Worm (Caenorhabditis elegans) whole organism, L4 larva: Measurements from ENCODE around the gene C02B4.3.

ENCODE experiments used
- F10B5.3 ChIP-seq: sonication (generic microtip); optimal IDR thresholded peaks from 2 replicates; lab custom pipeline; 2016; ENCODE audit warnings: mild to moderate bottlenecking, missing genetic modification characterization, missing compliant biosample characterization
- F26F4.8 ChIP-seq: fragments of 200-800 bp; sonication (Bioruptor generic); conservative IDR thresholded peaks from 2 replicates; pipeline ENCODE4 v1.3.6; 2022; ENCODE audit warnings: missing genetic modification characterization, missing compliant biosample characterization
- F44E2.7 ChIP-seq: fragments of 200-800 bp; sonication (Bioruptor generic); IDR thresholded peaks from 2 replicates; pipeline ENCODE4 v2.1.2; 2022; ENCODE audit warnings: missing genetic modification characterization, missing compliant biosample characterization
- T26A8.4 ChIP-seq: fragments of 200-800 bp; sonication (Bioruptor generic); IDR thresholded peaks from 2 replicates; pipeline ENCODE4 v1.3.6; 2022; ENCODE audit warnings: missing genetic modification characterization, missing compliant biosample characterization
- Y105C5A.15 ChIP-seq: fragments of 200-800 bp; sonication (Bioruptor generic); IDR thresholded peaks from 2 replicates; pipeline ENCODE4 v1.3.6; 2022; ENCODE audit warnings: missing genetic modification characterization, missing compliant biosample characterization
- Y48G9A.11 ChIP-seq: fragments of 200-800 bp; sonication (Bioruptor generic); IDR thresholded peaks from 2 replicates; pipeline ENCODE4 v1.3.6; 2022; ENCODE audit warnings: missing genetic modification reagents, missing genetic modification characterization, missing compliant biosample characterization
- Y75B8A.6 ChIP-seq: fragments of 200-800 bp; sonication (Bioruptor generic); IDR thresholded peaks from 2 replicates; pipeline ENCODE4 v1.3.6; 2022; ENCODE audit warnings: missing genetic modification reagents, missing genetic modification characterization, missing compliant biosample characterization
- ZK546.5 ChIP-seq, 2 experiments: sonication (generic microtip); optimal IDR thresholded peaks; 2 replicates each; lab custom pipeline; 2017; ENCODE audit warnings: missing biosample characterization in 2 of 2, missing genetic modification characterization in 2 of 2
- aha-1 ChIP-seq: fragments of 150-350 bp; peaks from one replicate; lab custom pipeline; 2014; ENCODE audit warnings: missing biosample characterization, missing genetic modification characterization
- ama-1 ChIP-seq: fragments of 150-350 bp; optimal IDR thresholded peaks from 2 replicates; lab custom pipeline; 2014; ENCODE audit warnings: inconsistent platforms, mixed read lengths
- attf-4 ChIP-seq: sonication (generic microtip); optimal IDR thresholded peaks from 3 replicates; lab custom pipeline; 2017; ENCODE audit warnings: missing biosample characterization, missing genetic modification characterization
- ceh-20 ChIP-seq: fragments of 200-800 bp; sonication (Bioruptor generic); IDR thresholded peaks from 2 replicates; pipeline ENCODE4 v1.3.6; 2022; ENCODE audit warnings: missing genetic modification reagents, missing genetic modification characterization, missing compliant biosample characterization
- ceh-28 ChIP-seq: fragments of 150-350 bp; optimal IDR thresholded peaks from 2 replicates; lab custom pipeline; 2014; ENCODE audit warnings: missing biosample characterization, missing genetic modification reagents, missing genetic modification characterization
- ceh-82 ChIP-seq: sonication (generic microtip); optimal IDR thresholded peaks from 2 replicates; lab custom pipeline; 2017; ENCODE audit warnings: missing biosample characterization, missing genetic modification characterization
- cey-2 ChIP-seq: sonication (generic microtip); optimal IDR thresholded peaks from 3 replicates; lab custom pipeline; 2017; ENCODE audit warnings: missing genetic modification characterization, mild to moderate bottlenecking, missing compliant biosample characterization, antibody characterized with exemption, borderline replicate concordance; ENCODE audit not compliant: insufficient read depth
- daf-12 ChIP-seq: fragments of 150-350 bp; optimal IDR thresholded peaks from 2 replicates; lab custom pipeline; 2014; ENCODE audit warnings: missing biosample characterization, missing genetic modification reagents, missing genetic modification characterization
- dmd-8 ChIP-seq: fragments of 200-800 bp; sonication (Bioruptor generic); IDR thresholded peaks from 2 replicates; pipeline ENCODE4 v1.3.6; 2022; ENCODE audit warnings: missing genetic modification characterization, missing compliant biosample characterization
- dmd-9 ChIP-seq: fragments of 200-800 bp; sonication (Bioruptor generic); IDR thresholded peaks from 2 replicates; pipeline ENCODE4 v1.3.6; 2022; ENCODE audit warnings: missing genetic modification reagents, missing genetic modification characterization, missing compliant biosample characterization
- fos-1 ChIP-seq: fragments of 150-350 bp; optimal IDR thresholded peaks from 2 replicates; lab custom pipeline; 2014; ENCODE audit warnings: missing biosample characterization, missing genetic modification characterization
- gei-8 ChIP-seq: fragments of 200-800 bp; sonication (Bioruptor generic); optimal IDR thresholded peaks from 2 replicates; lab custom pipeline; 2018; ENCODE audit warnings: mild to moderate bottlenecking, missing genetic modification characterization, missing compliant biosample characterization
- hif-1 ChIP-seq, 2 experiments: sonication (generic microtip); optimal IDR thresholded peaks; 2 replicates each; lab custom pipeline; 2016 to 2017; ENCODE audit warnings: missing compliant biosample characterization in 2 of 2, missing genetic modification characterization in 2 of 2, missing genetic modification reagents in 2 of 2, missing genotype in 2 of 2, mild to moderate bottlenecking in 1 of 2
- hlh-11 ChIP-seq: fragments of 200-800 bp; sonication (Bioruptor generic); optimal IDR thresholded peaks from 2 replicates; lab custom pipeline; 2018; ENCODE audit warnings: mild to moderate bottlenecking, missing genetic modification characterization, missing compliant biosample characterization
- hlh-30 ChIP-seq: sonication (generic microtip); optimal IDR thresholded peaks from 2 replicates; lab custom pipeline; 2017; ENCODE audit warnings: antibody characterized with exemption, mild to moderate bottlenecking, missing genetic modification characterization, missing compliant biosample characterization; ENCODE audit not compliant: insufficient read depth
- hmg-1.1 ChIP-seq: fragments of 200-800 bp; sonication (Bioruptor generic); IDR thresholded peaks from 2 replicates; pipeline ENCODE4 v1.3.6; 2022; ENCODE audit warnings: missing genetic modification reagents, missing genetic modification characterization, missing compliant biosample characterization
- lim-7 ChIP-seq: fragments of 200-800 bp; sonication (Bioruptor generic); IDR thresholded peaks from 2 replicates; pipeline ENCODE4 v1.3.6; 2022; ENCODE audit warnings: missing genetic modification characterization, missing compliant biosample characterization
- lin-13 ChIP-seq: fragments of 150-350 bp; optimal IDR thresholded peaks from 2 replicates; lab custom pipeline; 2014; ENCODE audit warnings: missing biosample characterization, missing genetic modification reagents, missing genetic modification characterization
- lin-38 ChIP-seq: fragments of 200-800 bp; sonication (Bioruptor generic); IDR thresholded peaks from 2 replicates; pipeline ENCODE4 v1.3.6; 2022; ENCODE audit warnings: missing genetic modification reagents, missing genetic modification characterization, missing compliant biosample characterization
- lir-3 ChIP-seq: sonication (generic microtip); optimal IDR thresholded peaks from 2 replicates; lab custom pipeline; 2016; ENCODE audit warnings: mild to moderate bottlenecking, missing genetic modification characterization, missing compliant biosample characterization
- mdt-29 ChIP-seq: fragments of 200-800 bp; sonication (Bioruptor generic); IDR thresholded peaks from 2 replicates; pipeline ENCODE4 v1.3.6; 2022; ENCODE audit warnings: missing genetic modification reagents, missing genetic modification characterization, missing compliant biosample characterization
- mxl-2 ChIP-seq: fragments of 200-800 bp; sonication (Bioruptor generic); conservative IDR thresholded peaks from 2 replicates; pipeline ENCODE4 v1.3.6; 2022; ENCODE audit warnings: missing genetic modification reagents, missing genetic modification characterization, missing compliant biosample characterization
- nhr-11 ChIP-seq: fragments of 150-350 bp; optimal IDR thresholded peaks from 2 replicates; lab custom pipeline; 2014; ENCODE audit warnings: missing biosample characterization, missing genetic modification characterization
- nhr-111 ChIP-seq: fragments of 200-800 bp; sonication (Bioruptor generic); optimal IDR thresholded peaks from 2 replicates; lab custom pipeline; 2018; ENCODE audit warnings: mild to moderate bottlenecking, missing genetic modification characterization, missing compliant biosample characterization
- nhr-48 ChIP-seq: sonication (generic microtip); optimal IDR thresholded peaks from 2 replicates; lab custom pipeline; 2016; ENCODE audit warnings: mild to moderate bottlenecking, missing genetic modification characterization, missing compliant biosample characterization
- php-3 ChIP-seq: fragments of 200-800 bp; sonication (Bioruptor generic); IDR thresholded peaks from 2 replicates; pipeline ENCODE4 v1.3.6; 2022; ENCODE audit warnings: missing genetic modification reagents, missing genetic modification characterization, missing compliant biosample characterization
- pqm-1 ChIP-seq: sonication (generic microtip); optimal IDR thresholded peaks from 2 replicates; lab custom pipeline; 2017; ENCODE audit warnings: missing biosample characterization, missing genetic modification characterization
- saeg-2 ChIP-seq: fragments of 200-800 bp; sonication (Bioruptor generic); IDR thresholded peaks from 2 replicates; pipeline ENCODE4 v1.3.6; 2022; ENCODE audit warnings: missing genetic modification reagents, missing genetic modification characterization, missing compliant biosample characterization
- sdz-12 ChIP-seq: fragments of 200-800 bp; sonication (Bioruptor generic); optimal IDR thresholded peaks from 2 replicates; lab custom pipeline; 2018; ENCODE audit warnings: mild to moderate bottlenecking, missing genetic modification characterization, missing compliant biosample characterization
- snpc-1.2 ChIP-seq: fragments of 200-800 bp; sonication (Bioruptor generic); IDR thresholded peaks from 2 replicates; pipeline ENCODE4 v1.3.6; 2022; ENCODE audit warnings: missing genetic modification reagents, missing genetic modification characterization, missing compliant biosample characterization
- spr-1 ChIP-seq: sonication (generic microtip); optimal IDR thresholded peaks from 2 replicates; lab custom pipeline; 2016; ENCODE audit warnings: mild to moderate bottlenecking, missing genetic modification characterization, missing compliant biosample characterization
- unc-39 ChIP-seq: sonication (generic microtip); optimal IDR thresholded peaks from 2 replicates; lab custom pipeline; 2017; ENCODE audit warnings: missing biosample characterization, missing genetic modification characterization
- unc-62 ChIP-seq, 3 experiments: fragments of 150-350 bp in 1 of 3; sonication (generic microtip); optimal IDR thresholded peaks in 2 of 3; peaks in 1 of 3; 1 replicate in 1 of 3; 2 replicates in 2 of 3; lab custom pipeline; 2014 to 2017; ENCODE audit warnings: missing biosample characterization in 3 of 3, missing genetic modification characterization in 3 of 3, missing genetic modification reagents in 3 of 3, missing genotype in 1 of 3
- zag-1 ChIP-seq: fragments of 150-350 bp; optimal IDR thresholded peaks from 2 replicates; lab custom pipeline; 2014; ENCODE audit warnings: missing biosample characterization, missing genetic modification characterization
- zfp-3 ChIP-seq: fragments of 200-800 bp; sonication (Bioruptor generic); conservative IDR thresholded peaks from 2 replicates; pipeline ENCODE4 v1.3.6; 2022; ENCODE audit warnings: missing genetic modification reagents, missing genetic modification characterization, missing compliant biosample characterization
- zip-11 ChIP-seq: fragments of 200-800 bp; sonication (Bioruptor generic); IDR thresholded peaks from 2 replicates; pipeline ENCODE4 v1.3.6; 2022; ENCODE audit warnings: missing genetic modification characterization, missing compliant biosample characterization
- zip-2 ChIP-seq: fragments of 150-350 bp; optimal IDR thresholded peaks from 2 replicates; lab custom pipeline; 2014; ENCODE audit warnings: missing biosample characterization, missing genetic modification characterization

C02B4.3 gene

DNA sequence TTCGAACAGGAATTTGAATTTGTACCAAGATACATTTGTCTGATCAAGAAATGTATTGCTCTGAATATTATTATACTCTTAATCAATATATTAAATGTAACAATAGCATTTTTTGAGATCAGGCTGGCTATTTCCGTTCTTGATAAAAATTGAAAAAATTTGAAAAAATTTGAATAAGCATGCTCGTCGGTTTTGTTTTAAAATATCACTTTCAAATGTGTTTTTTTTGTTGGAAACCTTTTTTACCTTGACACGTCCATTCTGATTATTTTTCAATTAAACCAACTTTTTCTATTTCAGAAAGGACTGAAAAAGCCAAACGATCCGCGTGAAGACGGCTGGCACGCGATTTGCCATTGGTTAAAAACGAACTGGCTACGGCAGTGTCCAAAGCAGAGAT, 18.9 kb upstream of the C02B4.3 start, which contains the start of gene adt-1:
adt-1 (plus strand) TSS at position 301 of the 400 bp plus-strand sequence.
- no peak for TF ChIP-seq F10B5.3 (tag; lab: Kevin White, UChicago)
- no peak for TF ChIP-seq ceh-28
- TF ChIP-seq zip-2 (tag; lab: Kevin White, UChicago): no peak
- no peak for TF ChIP-seq daf-12 (tag; lab: Kevin White, UChicago)
- TF ChIP-seq ZK546.5 (tag; optimal IDR thresholded peaks at IDR 0.05; lab: Kevin White, UChicago): no peak
- TF ChIP-seq fos-1 (tag; lab: Kevin White, UChicago): no peak
- TF ChIP-seq ceh-20 (GFP tag; lab: Robert Waterston, UW): no peak
- TF ChIP-seq saeg-2 (GFP tag; lab: Robert Waterston, UW): no peak
- TF ChIP-seq ama-1 (lab: Kevin White, UChicago): no peak
- no peak for TF ChIP-seq dmd-9 (GFP tag; lab: Robert Waterston, UW)
- TF ChIP-seq ceh-82: no peak
- no peak for TF ChIP-seq aha-1 (tag; lab: Kevin White, UChicago)

DNA sequence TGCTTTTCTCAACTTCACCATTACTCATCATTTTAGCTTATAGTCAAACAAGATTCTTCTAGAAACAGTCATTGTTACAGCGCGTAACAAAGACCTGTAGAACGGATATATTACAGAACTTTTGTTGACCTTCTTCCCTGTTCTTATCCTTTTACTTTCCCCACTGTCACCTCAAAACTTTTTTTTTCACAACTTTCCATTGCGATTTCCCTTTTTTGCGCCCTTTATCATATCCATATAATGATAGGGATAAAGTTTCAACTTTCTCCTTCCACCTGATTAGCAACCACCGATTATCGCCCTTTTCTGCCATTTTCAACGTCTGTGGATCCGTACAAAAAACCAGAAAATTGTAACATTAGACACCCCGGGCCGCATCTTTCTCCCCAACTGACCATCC, 17.5 kb upstream of the C02B4.3 start:
- TF ChIP-seq hlh-11 (tag; lab: Kevin White, UChicago) (peak; percentile 30), lin-13 (no peak), hif-1 (tag; optimal IDR thresholded peaks at IDR 0.05; lab: Kevin White, UChicago) (no peak)

DNA sequence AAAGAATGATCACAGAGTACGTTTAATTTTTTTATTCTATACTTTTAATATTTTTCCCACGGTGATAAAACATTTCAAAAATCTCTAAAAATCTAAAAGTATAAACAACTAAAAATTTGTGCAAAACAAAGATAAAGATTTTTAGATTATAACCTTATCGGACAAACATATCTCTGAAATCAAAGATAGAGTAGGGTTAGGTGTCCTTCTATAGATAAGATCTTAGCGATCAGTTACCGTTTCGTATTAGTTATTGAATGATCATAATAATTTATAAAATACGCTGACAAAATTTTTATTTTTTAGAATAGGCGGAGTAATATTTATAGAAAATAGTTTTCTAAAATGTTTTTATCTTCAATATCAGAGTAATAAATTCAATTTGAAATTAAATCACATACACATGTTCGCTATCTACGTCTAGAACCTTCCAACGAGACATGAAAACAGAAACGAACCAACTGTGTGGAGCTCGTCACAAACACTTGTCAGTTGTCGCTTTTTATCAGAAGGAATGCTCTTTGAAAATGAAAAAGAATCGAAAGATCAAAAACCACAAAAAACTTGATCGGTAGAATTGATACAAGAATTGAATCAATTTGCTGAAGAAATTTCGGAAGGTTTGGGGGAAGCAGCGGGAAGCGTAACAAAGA, 12.1 kb upstream of the C02B4.3 start:
- TF ChIP-seq hlh-30 (peak; percentile 40), ceh-20 (GFP tag; lab: Robert Waterston, UW) (peak; percentile 57; the same call in 1 of the 2 replicates), unc-39 (no peak), sdz-12 (GFP tag; lab: Kevin White, UChicago) (no peak), nhr-111 (GFP tag; lab: Kevin White, UChicago) (no peak), spr-1 (no peak), Y75B8A.6 (GFP tag; lab: Robert Waterston, UW) (no peak), gei-8 (GFP tag; lab: Kevin White, UChicago) (no peak), Y105C5A.15 (GFP tag; lab: Robert Waterston, UW) (no peak), lin-13 (no peak), zfp-3 (GFP tag; lab: Robert Waterston, UW) (no peak), nhr-11 (tag; lab: Kevin White, UChicago) (peak; percentile 24), unc-62 (GFP tag; optimal IDR thresholded peaks at IDR 0.05 in 1 of 2; lab: Kevin White, UChicago) (no peak), unc-62 (tag; optimal IDR thresholded peaks at IDR 0.05; lab: Kevin White, UChicago) (no peak), Y48G9A.11 (GFP tag; lab: Robert Waterston, UW) (no peak), lir-3 (tag; lab: Kevin White, UChicago) (no peak), mdt-29 (0 out of 2 replicates have a peak, but pooled peaks have one; percentile 38), lim-7 (GFP tag; lab: Robert Waterston, UW) (no peak), attf-4 (no peak), fos-1 (tag; lab: Kevin White, UChicago) (no peak), F26F4.8 (no peak), hlh-11 (tag; lab: Kevin White, UChicago) (peak; percentile 79), ama-1 (lab: Kevin White, UChicago) (no peak), hmg-1.1 (GFP tag; lab: Robert Waterston, UW) (no peak), ceh-28 (no peak), pqm-1 (tag; lab: Kevin White, UChicago) (no peak), F44E2.7 (GFP tag; lab: Robert Waterston, UW) (no peak), dmd-8 (GFP tag; lab: Robert Waterston, UW) (no peak), T26A8.4 (GFP tag; lab: Robert Waterston, UW) (no peak), snpc-1.2 (GFP tag; lab: Robert Waterston, UW) (no peak), lin-38 (GFP tag; lab: Robert Waterston, UW) (0 out of 2 replicates have a peak, but pooled peaks have one; percentile 8), zip-11 (GFP tag; lab: Robert Waterston, UW) (no peak), zag-1 (no peak), php-3 (GFP tag; lab: Robert Waterston, UW) (0 out of 2 replicates have a peak, but pooled peaks have one; percentile 44), cey-2 (tag; lab: Kevin White, UChicago) (no peak), nhr-48 (peak; percentile 33), aha-1 (tag; lab: Kevin White, UChicago) (peak; percentile 4), mxl-2 (GFP tag; lab: Robert Waterston, UW) (no peak), ZK546.5 (tag; optimal IDR thresholded peaks at IDR 0.05; lab: Kevin White, UChicago) (no peak), saeg-2 (GFP tag; lab: Robert Waterston, UW) (no peak), zip-2 (tag; lab: Kevin White, UChicago) (no peak)
